Fruit fly (Drosophila melanogaster) whole organism, embryonic: Measurements from ENCODE around the gene CG32801.

Experiments used
- Ada2b ChIP-seq: fragments of 200-800 bp; sonication (Bioruptor generic); IDR thresholded peaks from 2 replicates; pipeline ENCODE4 v1.3.6; 2022; ENCODE audit warnings: missing biosample characterization, missing genetic modification characterization
- Aef1 ChIP-seq: fragments of 200-800 bp; sonication (Bioruptor generic); IDR thresholded peaks from 3 replicates; pipeline ENCODE4 v1.3.6; 2022; ENCODE audit warnings: missing biosample characterization, missing genetic modification characterization
- Atf6 ChIP-seq: fragments of 200-800 bp; sonication (Bioruptor generic); IDR thresholded peaks from 2 replicates; pipeline ENCODE4 v1.3.6; 2022; ENCODE audit warnings: missing biosample characterization, missing genetic modification characterization
- CG10321 ChIP-seq: fragments of 200-800 bp; sonication (Bioruptor generic); IDR thresholded peaks from 2 replicates; pipeline ENCODE4 v1.3.6; 2022; ENCODE audit warnings: missing biosample characterization, missing genetic modification characterization
- CG11085 ChIP-seq: fragments of 200-800 bp; sonication (Bioruptor generic); IDR thresholded peaks from 2 replicates; pipeline ENCODE4 v1.3.6; 2022; ENCODE audit warnings: missing biosample characterization, missing genetic modification characterization
- CG12299 ChIP-seq: fragments of 200-800 bp; sonication (Bioruptor generic); optimal IDR thresholded peaks from 2 replicates; lab custom pipeline; 2018; ENCODE audit warnings: missing biosample characterization, mild to moderate bottlenecking, missing genetic modification characterization
- CG12744 ChIP-seq: fragments of 200-800 bp; sonication (Bioruptor generic); optimal IDR thresholded peaks from 2 replicates; lab custom pipeline; 2016; ENCODE audit warnings: missing biosample characterization, missing genetic modification characterization
- CG13775 ChIP-seq: fragments of 200-800 bp; sonication (Bioruptor generic); optimal IDR thresholded peaks from 3 replicates; lab custom pipeline; 2017; ENCODE audit warnings: missing biosample characterization, mild to moderate bottlenecking, missing genetic modification characterization
- CG1529 ChIP-seq: fragments of 200-800 bp; sonication (Bioruptor generic); optimal IDR thresholded peaks from 3 replicates; lab custom pipeline; 2018; ENCODE audit warnings: missing biosample characterization, missing genetic modification characterization
- CG15479 ChIP-seq: fragments of 200-800 bp; sonication (Bioruptor generic); optimal IDR thresholded peaks from 3 replicates; lab custom pipeline; 2019; ENCODE audit warnings: missing biosample characterization, mild to moderate bottlenecking, missing genetic modification characterization, moderate library complexity
- CG18262 ChIP-seq: fragments of 200-800 bp; optimal IDR thresholded peaks from 3 replicates; lab custom pipeline; 2019; ENCODE audit warnings: missing biosample characterization, mild to moderate bottlenecking, missing genetic modification characterization, moderate library complexity
- CG1832 ChIP-seq: fragments of 200-800 bp; sonication (Bioruptor generic); optimal IDR thresholded peaks from 2 replicates; lab custom pipeline; 2017; ENCODE audit warnings: missing biosample characterization, mild to moderate bottlenecking, missing genetic modification characterization, inconsistent platforms
- CG2199 ChIP-seq: fragments of 200-800 bp; sonication (Bioruptor generic); IDR thresholded peaks from 3 replicates; pipeline ENCODE4 v1.3.6; 2022; ENCODE audit warnings: missing biosample characterization, missing genetic modification characterization
- CG31365 ChIP-seq: fragments of 200-800 bp; sonication (Bioruptor generic); optimal IDR thresholded peaks from 2 replicates; lab custom pipeline; 2018; ENCODE audit warnings: missing biosample characterization, mild to moderate bottlenecking, missing genetic modification characterization
- CG32772 ChIP-seq: fragments of 200-800 bp; sonication (Bioruptor generic); IDR thresholded peaks from 2 replicates; pipeline ENCODE4 v1.3.6; 2022; ENCODE audit warnings: missing biosample characterization, missing genetic modification characterization
- CG34224 ChIP-seq: fragments of 200-800 bp; sonication (Bioruptor generic); IDR thresholded peaks from 3 replicates; pipeline ENCODE4 v1.3.6; 2022; ENCODE audit warnings: missing biosample characterization, missing genetic modification characterization; ENCODE audit not compliant: partially characterized antibody
- CG7928 ChIP-seq: fragments of 200-800 bp; sonication (Bioruptor generic); optimal IDR thresholded peaks from 2 replicates; lab custom pipeline; 2017; ENCODE audit warnings: missing biosample characterization, mild to moderate bottlenecking, missing genetic modification characterization
- CG7963 ChIP-seq: fragments of 200-800 bp; sonication (Bioruptor generic); IDR thresholded peaks from 3 replicates; pipeline ENCODE4 v1.3.6; 2022; ENCODE audit warnings: missing biosample characterization, missing genetic modification characterization; ENCODE audit not compliant: partially characterized antibody
- CG8290 ChIP-seq, 3 experiments: fragments of 200-800 bp; sonication (Bioruptor generic); optimal IDR thresholded peaks; 2 replicates each; lab custom pipeline; 2016 to 2019; ENCODE audit warnings: missing biosample characterization in 3 of 3, missing genetic modification characterization in 3 of 3, mild to moderate bottlenecking in 2 of 3, moderate library complexity in 1 of 3
- CG9727 ChIP-seq: fragments of 200-800 bp; sonication (Bioruptor generic); optimal IDR thresholded peaks from 3 replicates; lab custom pipeline; 2017; ENCODE audit warnings: missing biosample characterization, mild to moderate bottlenecking, missing genetic modification characterization
- Chrac-16 ChIP-seq: fragments of 200-800 bp; sonication (Bioruptor generic); optimal IDR thresholded peaks from 3 replicates; lab custom pipeline; 2016; ENCODE audit warnings: missing biosample characterization, missing genetic modification characterization
- E2f2 ChIP-seq: fragments of 200-800 bp; sonication (Bioruptor generic); IDR thresholded peaks from 2 replicates; pipeline ENCODE4 v1.3.6; 2022; ENCODE audit warnings: missing biosample characterization, missing genetic modification characterization
- GATAe ChIP-seq: fragments of 200-800 bp; sonication (Bioruptor generic); conservative IDR thresholded peaks from 2 replicates; pipeline ENCODE4 v1.3.6; 2022; ENCODE audit warnings: missing biosample characterization, missing genetic modification characterization
- Meics ChIP-seq: fragments of 200-800 bp; sonication (Bioruptor generic); optimal IDR thresholded peaks from 2 replicates; lab custom pipeline; 2017; ENCODE audit warnings: missing biosample characterization, mild to moderate bottlenecking, missing genetic modification characterization
- Myb ChIP-seq: fragments of 200-800 bp; sonication (Bioruptor generic); optimal IDR thresholded peaks from 2 replicates; lab custom pipeline; 2016; ENCODE audit warnings: missing biosample characterization, missing genetic modification characterization
- Nf-YC ChIP-seq: fragments of 200-800 bp; optimal IDR thresholded peaks from 3 replicates; lab custom pipeline; 2019; ENCODE audit warnings: missing biosample characterization, mild to moderate bottlenecking, missing genetic modification characterization, moderate library complexity
- NfI ChIP-seq: fragments of 200-800 bp; sonication (Bioruptor generic); optimal IDR thresholded peaks from 3 replicates; lab custom pipeline; 2018; ENCODE audit warnings: missing biosample characterization, mild to moderate bottlenecking, missing genetic modification characterization, moderate library complexity
- abd-A ChIP-seq: fragments of 200-800 bp; sonication (Bioruptor generic); optimal IDR thresholded peaks from 3 replicates; lab custom pipeline; 2019; ENCODE audit warnings: missing biosample characterization, mild to moderate bottlenecking, missing genetic modification characterization, moderate library complexity
- bowl ChIP-seq: fragments of 200-800 bp; sonication (Bioruptor generic); IDR thresholded peaks from 2 replicates; pipeline ENCODE4 v1.3.6; 2022; ENCODE audit warnings: missing biosample characterization, missing genetic modification characterization
- cad ChIP-seq: fragments of >200 bp; optimal IDR thresholded peaks from 2 replicates; lab custom pipeline; 2017; ENCODE audit warnings: missing biosample characterization, missing genetic modification characterization
- chinmo ChIP-seq: fragments of 200-800 bp; sonication (Bioruptor generic); IDR thresholded peaks from 4 replicates; pipeline ENCODE4 v1.3.6; 2022; ENCODE audit warnings: missing biosample characterization, missing genetic modification characterization; ENCODE audit not compliant: partially characterized antibody
- corto ChIP-seq: fragments of 200-800 bp; sonication (Bioruptor generic); optimal IDR thresholded peaks from 2 replicates; lab custom pipeline; 2016; ENCODE audit warnings: missing biosample characterization, mild to moderate bottlenecking, missing genetic modification characterization, moderate library complexity
- cwo ChIP-seq: fragments of 200-800 bp; sonication (Bioruptor generic); optimal IDR thresholded peaks from 3 replicates; lab custom pipeline; 2017; ENCODE audit warnings: missing biosample characterization, missing genetic modification characterization, mild to moderate bottlenecking, moderate library complexity, missing genetic modification reagents
- da ChIP-seq: fragments of 200-800 bp; sonication (Bioruptor generic); optimal IDR thresholded peaks from 2 replicates; lab custom pipeline; 2016; ENCODE audit warnings: missing biosample characterization, missing genetic modification characterization
- exex ChIP-seq: fragments of 200-800 bp; sonication (Bioruptor generic); optimal IDR thresholded peaks from 4 replicates; lab custom pipeline; 2018; ENCODE audit warnings: missing biosample characterization, mild to moderate bottlenecking, missing genetic modification characterization, moderate library complexity
- fd96Cb ChIP-seq: fragments of 200-800 bp; sonication (Bioruptor generic); optimal IDR thresholded peaks from 2 replicates; lab custom pipeline; 2018; ENCODE audit warnings: missing biosample characterization, mild to moderate bottlenecking, missing genetic modification characterization, moderate library complexity
- insv ChIP-seq, 2 experiments: fragments of 200-800 bp; sonication (Bioruptor generic); optimal IDR thresholded peaks; 3 replicates each; lab custom pipeline; 2016 to 2018; ENCODE audit warnings: missing biosample characterization in 2 of 2, missing genetic modification characterization in 2 of 2
- klu ChIP-seq: fragments of 200-800 bp; sonication (Bioruptor generic); IDR thresholded peaks from 2 replicates; pipeline ENCODE4 v1.3.6; 2022; ENCODE audit warnings: missing biosample characterization, missing genetic modification characterization
- nerfin-1 ChIP-seq: fragments of 200-800 bp; sonication (Bioruptor generic); optimal IDR thresholded peaks from 3 replicates; lab custom pipeline; 2019; ENCODE audit warnings: missing biosample characterization, mild to moderate bottlenecking, missing genetic modification characterization, moderate library complexity
- nom ChIP-seq: fragments of 200-800 bp; sonication (Bioruptor generic); optimal IDR thresholded peaks from 2 replicates; lab custom pipeline; 2017; ENCODE audit warnings: missing biosample characterization, missing genetic modification characterization, mild to moderate bottlenecking, moderate library complexity, missing genetic modification reagents
- odd ChIP-seq: fragments of 200-800 bp; sonication (Bioruptor generic); optimal IDR thresholded peaks from 2 replicates; lab custom pipeline; 2017; ENCODE audit warnings: missing biosample characterization, mild to moderate bottlenecking, missing genetic modification characterization
- schlank ChIP-seq: fragments of 200-800 bp; sonication (Bioruptor generic); optimal IDR thresholded peaks from 2 replicates; lab custom pipeline; 2018; ENCODE audit warnings: missing biosample characterization, mild to moderate bottlenecking, missing genetic modification characterization
- sr ChIP-seq: fragments of 200-800 bp; sonication (Bioruptor generic); IDR thresholded peaks from 3 replicates; pipeline ENCODE4 v1.3.6; 2022; ENCODE audit warnings: missing biosample characterization, missing genetic modification characterization
- tgo ChIP-seq: fragments of 200-800 bp; sonication (Bioruptor generic); IDR thresholded peaks from 3 replicates; pipeline ENCODE4 v1.3.6; 2022; ENCODE audit warnings: missing biosample characterization, missing genetic modification characterization
- tup ChIP-seq: fragments of 200-800 bp; sonication (Bioruptor generic); optimal IDR thresholded peaks from 2 replicates; lab custom pipeline; 2016; ENCODE audit warnings: missing biosample characterization, mild to moderate bottlenecking, missing genetic modification characterization, moderate library complexity
- tx ChIP-seq: fragments of 200-800 bp; sonication (Bioruptor generic); optimal IDR thresholded peaks from 2 replicates; lab custom pipeline; 2016; ENCODE audit warnings: missing biosample characterization, missing genetic modification characterization
- vvl ChIP-seq: fragments of 200-800 bp; sonication (Bioruptor generic); IDR thresholded peaks from 2 replicates; pipeline ENCODE4 v1.3.6; 2022; ENCODE audit warnings: missing biosample characterization, missing genetic modification characterization
- zen2 ChIP-seq: fragments of 200-800 bp; sonication (Bioruptor generic); IDR thresholded peaks from 3 replicates; pipeline ENCODE4 v1.3.6; 2022; ENCODE audit warnings: missing biosample characterization, missing genetic modification characterization; ENCODE audit not compliant: partially characterized antibody

CG32801 gene

DNA sequence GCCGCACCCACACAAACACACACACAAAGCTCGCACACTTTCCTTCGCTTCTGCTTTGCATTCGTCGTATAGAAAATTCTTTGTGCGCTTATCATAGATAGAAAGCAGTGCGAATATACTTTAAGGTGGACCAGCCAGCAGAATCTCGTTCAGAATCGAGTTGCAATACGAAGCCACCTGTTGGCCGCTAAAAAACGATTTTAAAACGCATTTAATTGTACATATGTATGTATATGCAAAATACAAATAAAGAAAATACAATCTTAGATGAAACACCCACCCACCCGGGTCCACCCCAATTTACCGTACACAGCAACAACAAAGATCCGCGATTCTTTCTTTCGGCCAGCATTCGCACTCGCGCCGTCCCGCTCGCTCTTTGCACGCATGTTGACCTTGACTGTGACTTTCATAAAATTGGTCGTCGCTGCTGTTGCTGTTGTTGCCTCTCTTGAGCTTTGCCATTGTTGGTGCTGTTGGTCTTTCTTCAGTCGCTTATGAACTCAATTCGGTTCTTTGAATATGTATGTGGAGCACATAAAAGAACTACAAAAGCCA is 45.6 kb upstream of the CG32801 start (continued):
- TF ChIP-seq CG32772 (GFP tag; lab: Robert Waterston, UW) (0 out of 2 replicates have a peak, but pooled peaks have one; percentile 25), bowl (GFP tag; lab: Robert Waterston, UW) (no peak), NfI (GFP tag; lab: Kevin White, UChicago) (peak; percentile 30), CG12744 (GFP tag; lab: Kevin White, UChicago) (peak; percentile 14), CG9727 (GFP tag; lab: Kevin White, UChicago) (peak; percentile 52), Aef1 (GFP tag; lab: Robert Waterston, UW) (peak; percentile 39; the same call in 2 of the 3 replicates), Meics (GFP tag; lab: Kevin White, UChicago) (peak; percentile 77), CG13775 (GFP tag; lab: Kevin White, UChicago) (peak; percentile 52), nerfin-1 (tag; lab: Kevin White, UChicago) (no peak), CG1529 (GFP tag; lab: Kevin White, UChicago) (peak; percentile 14), tgo (GFP tag; lab: Robert Waterston, UW) (peak; percentile 45; the same call in 2 of the 3 replicates), tup (GFP tag; lab: Kevin White, UChicago) (no peak), Chrac-16 (GFP tag; lab: Kevin White, UChicago) (peak; percentile 41), klu (GFP tag; lab: Robert Waterston, UW) (0 out of 2 replicates have a peak, but pooled peaks have one; percentile 45), insv (GFP tag; optimal IDR thresholded peaks at IDR 0.05; lab: Kevin White, UChicago) (no peak), cwo (GFP tag; lab: Kevin White, UChicago) (peak; percentile 59), fd96Cb (tag; lab: Kevin White, UChicago) (peak; percentile 9), CG12299 (tag; lab: Kevin White, UChicago) (no peak), Nf-YC (no peak), Myb (GFP tag; lab: Kevin White, UChicago) (peak; percentile 50), sr (no peak), tx (GFP tag; lab: Kevin White, UChicago) (peak; percentile 11), cad (GFP tag; lab: Kevin White, UChicago) (no peak), schlank (tag; lab: Kevin White, UChicago) (peak; percentile 41), CG8290 (GFP tag; optimal IDR thresholded peaks at IDR 0.05; lab: Kevin White, UChicago) (no peak), CG8290 (tag; optimal IDR thresholded peaks at IDR 0.05; lab: Kevin White, UChicago) (peak in 1 of 2 experiments; percentile 78), Ada2b (GFP tag; lab: Robert Waterston, UW) (peak; percentile 33; the same call in 1 of the 2 replicates), E2f2 (GFP tag; lab: Robert Waterston, UW) (peak; percentile 19; the same call in 1 of the 2 replicates), da (GFP tag; lab: Kevin White, UChicago) (no peak), CG31365 (tag; lab: Kevin White, UChicago) (no peak), Atf6 (GFP tag; lab: Robert Waterston, UW) (peak; percentile 71), CG11085 (GFP tag; lab: Robert Waterston, UW) (0 out of 2 replicates have a peak, but pooled peaks have one; percentile 31), CG7928 (GFP tag; lab: Kevin White, UChicago) (peak; percentile 26)

DNA sequence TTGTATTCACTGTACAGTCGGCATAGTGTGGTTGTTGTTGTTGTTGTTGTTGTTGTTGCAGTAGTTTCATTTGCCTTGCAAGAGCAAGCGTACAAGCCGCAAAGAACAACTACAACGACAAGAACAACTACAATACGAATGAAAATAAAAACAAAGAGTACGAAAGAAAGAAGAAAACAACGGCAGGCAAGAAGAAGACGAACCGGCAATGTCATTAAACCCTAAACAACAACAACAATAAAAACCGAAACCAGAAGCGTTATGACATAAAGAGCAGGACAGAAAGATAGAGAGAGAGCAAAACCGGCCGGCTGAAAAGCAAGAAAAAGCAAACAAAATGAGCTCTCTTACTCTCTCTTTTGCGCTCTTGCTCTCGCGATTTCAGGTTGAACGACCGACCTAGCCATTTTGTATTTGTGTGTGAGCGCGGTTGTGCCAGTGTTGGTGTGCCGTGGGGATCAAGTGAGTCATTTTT is 45.0 kb upstream of the CG32801 start:
- peak; percentile 46 for TF ChIP-seq CG1832 (GFP tag; lab: Kevin White, UChicago)
- no peak for TF ChIP-seq zen2
- TF ChIP-seq chinmo (GFP tag; lab: Robert Waterston, UW) = 0 out of 4 replicates have a peak, but pooled peaks have one; percentile 70
- TF ChIP-seq exex = no peak
- no peak for TF ChIP-seq CG7963 (GFP tag; lab: Robert Waterston, UW)
- peak; percentile 0 for TF ChIP-seq CG18262 (tag; lab: Kevin White, UChicago)
- 0 out of 2 replicates have a peak, but pooled peaks have one; percentile 6 for TF ChIP-seq GATAe (GFP tag; lab: Robert Waterston, UW)
- TF ChIP-seq nom = peak; percentile 82
- peak; percentile 1 for TF ChIP-seq CG15479 (GFP tag; lab: Kevin White, UChicago)
- no peak for TF ChIP-seq vvl
- TF ChIP-seq corto = peak; percentile 24
- no peak for TF ChIP-seq CG2199 (GFP tag; lab: Robert Waterston, UW)
- TF ChIP-seq CG10321 (GFP tag; lab: Robert Waterston, UW) = 0 out of 2 replicates have a peak, but pooled peaks have one; percentile 3
- TF ChIP-seq CG34224 (GFP tag; lab: Robert Waterston, UW) = 0 out of 3 replicates have a peak, but pooled peaks have one; percentile 26
- TF ChIP-seq odd (GFP tag; lab: Kevin White, UChicago) = peak; percentile 49
- TF ChIP-seq abd-A (tag; lab: Kevin White, UChicago) = peak; percentile 50
